Worm (Caenorhabditis elegans) whole organism, L2 larva: ENCODE measurements around the gene ufm-1.

Experiments used
- ZK546.5 ChIP-seq: sonication (generic microtip); optimal IDR thresholded peaks from 2 replicates; lab custom pipeline; 2017; ENCODE audit warnings: missing biosample characterization, missing genetic modification characterization
- alr-1 ChIP-seq: fragments of 150-350 bp; optimal IDR thresholded peaks from 2 replicates; lab custom pipeline; 2014; ENCODE audit warnings: missing biosample characterization, missing genetic modification characterization
- ama-1 ChIP-seq: fragments of 150-350 bp; optimal IDR thresholded peaks from 2 replicates; lab custom pipeline; 2018; ENCODE audit warnings: inconsistent platforms
- ceh-16 ChIP-seq: fragments of 150-350 bp; optimal IDR thresholded peaks from 2 replicates; lab custom pipeline; 2014; ENCODE audit warnings: missing biosample characterization, missing genetic modification characterization
- egl-27 ChIP-seq: sonication (generic microtip); optimal IDR thresholded peaks from 3 replicates; lab custom pipeline; 2017; ENCODE audit warnings: missing biosample characterization, missing genetic modification reagents, missing genetic modification characterization
- elt-1 ChIP-seq: fragments of 150-350 bp; optimal IDR thresholded peaks from 2 replicates; lab custom pipeline; 2014; ENCODE audit warnings: missing biosample characterization, missing genetic modification characterization
- elt-3 ChIP-seq: sonication (generic microtip); optimal IDR thresholded peaks from 2 replicates; lab custom pipeline; 2017; ENCODE audit warnings: missing biosample characterization, missing genetic modification characterization
- lin-13 ChIP-seq: fragments of 150-350 bp; optimal IDR thresholded peaks from 2 replicates; lab custom pipeline; 2014; ENCODE audit warnings: missing biosample characterization, missing genetic modification reagents, missing genetic modification characterization
- mdl-1 ChIP-seq, 2 experiments: fragments of 150-350 bp in 1 of 2; sonication (generic microtip) in 1 of 2; optimal IDR thresholded peaks; 2 replicates each; lab custom pipeline; 2017; ENCODE audit warnings: missing biosample characterization in 2 of 2, missing genetic modification characterization in 2 of 2
- snpc-4 ChIP-seq: fragments of 150-350 bp; optimal IDR thresholded peaks from 2 replicates; lab custom pipeline; 2014; ENCODE audit warnings: missing biosample characterization, missing genetic modification characterization
- unc-62 ChIP-seq: fragments of 150-350 bp; optimal IDR thresholded peaks from 2 replicates; lab custom pipeline; 2014; ENCODE audit warnings: missing biosample characterization, missing genetic modification reagents, missing genetic modification characterization
- zag-1 ChIP-seq: fragments of 150-350 bp; optimal IDR thresholded peaks from 2 replicates; lab custom pipeline; 2014; ENCODE audit warnings: missing biosample characterization, missing genetic modification characterization
- ztf-11 ChIP-seq: sonication (generic microtip); optimal IDR thresholded peaks from 2 replicates; lab custom pipeline; 2017; ENCODE audit warnings: missing biosample characterization, missing genetic modification characterization

ce11 chrIII:7877090-7877489, 18.3 kb downstream of the ufm-1 start:
- TF ChIP-seq elt-3 (tag; lab: Kevin White, UChicago) (no peak), unc-62 (GFP tag; lab: Kevin White, UChicago) (no peak), ZK546.5 (tag; lab: Kevin White, UChicago) (no peak), snpc-4 (no peak), ztf-11 (tag; lab: Kevin White, UChicago) (no peak), ceh-16 (tag; lab: Kevin White, UChicago) (no peak), egl-27 (tag; lab: Kevin White, UChicago) (no peak), alr-1 (tag; lab: Kevin White, UChicago) (no peak), elt-1 (tag; lab: Kevin White, UChicago) (no peak), ama-1 (lab: Kevin White, UChicago) (no peak), mdl-1 (tag; optimal IDR thresholded peaks at IDR 0.05; lab: Kevin White, UChicago) (no peak), lin-13 (no peak), zag-1 (tag; lab: Kevin White, UChicago) (no peak)
